Worm (Caenorhabditis elegans): Measurements from ENCODE around the gene amt-1.

ce11 chrX:4622024-4622423 is 50.8 kb downstream of the amt-1 start, which contains the start of gene C46C11.3:
- TF ChIP-seq snpc-4 (tag; optimal IDR thresholded peaks at IDR 0.05) (no peak), fos-1 (tag; optimal IDR thresholded peaks at IDR 0.05) (no peak), C16A3.4 (tag; optimal IDR thresholded peaks at IDR 0.05) (no peak), nhr-11 (tag; optimal IDR thresholded peaks at IDR 0.05) (no peak), rnt-1 (tag; optimal IDR thresholded peaks at IDR 0.05) (no peak), lsy-2 (tag; optimal IDR thresholded peaks at IDR 0.05) (no peak), mab-9 (GFP tag; IDR thresholded peaks at IDR 0.05) (no peak), lin-35 (GFP tag; optimal IDR thresholded peaks at IDR 0.05) (no peak), aha-1 (tag; optimal IDR thresholded peaks at IDR 0.05) (no peak), aly-2 (tag; optimal IDR thresholded peaks at IDR 0.05) (no peak)

All from whole organism, L1 larva.